Worm (Caenorhabditis elegans) whole organism, L4 larva: ENCODE results near the gene C25F6.1.
A peak's percentile ranks its signal among the peaks of the same experiment; 100 is the strongest.

Experiments used
- D1046.2 ChIP-seq: fragments of 200-800 bp; sonication (Bioruptor generic); IDR thresholded peaks from 2 replicates; pipeline ENCODE4 v1.3.6; 2022; ENCODE audit warnings: missing genetic modification characterization, missing compliant biosample characterization
- F49E8.2 ChIP-seq: sonication (generic microtip); optimal IDR thresholded peaks from 2 replicates; lab custom pipeline; 2016; ENCODE audit warnings: missing compliant biosample characterization, mild to moderate bottlenecking, missing genetic modification characterization, borderline replicate concordance
- R02D3.7 ChIP-seq: fragments of 150-350 bp; sonication (generic microtip); optimal IDR thresholded peaks from 3 replicates; lab custom pipeline; 2014; ENCODE audit warnings: missing biosample characterization, missing genetic modification characterization
- T20F7.1 ChIP-seq: fragments of 200-800 bp; sonication (Bioruptor generic); optimal IDR thresholded peaks from 2 replicates; lab custom pipeline; 2018; ENCODE audit warnings: mild to moderate bottlenecking, missing genetic modification characterization, missing compliant biosample characterization
- ZK546.5 ChIP-seq, 2 experiments: sonication (generic microtip); optimal IDR thresholded peaks; 2 replicates each; lab custom pipeline; 2017; ENCODE audit warnings: missing biosample characterization in 2 of 2, missing genetic modification characterization in 2 of 2
- aly-2 ChIP-seq: sonication (generic microtip); optimal IDR thresholded peaks from 2 replicates; lab custom pipeline; 2018; ENCODE audit warnings: missing biosample characterization, missing genetic modification characterization
- attf-4 ChIP-seq: sonication (generic microtip); optimal IDR thresholded peaks from 3 replicates; lab custom pipeline; 2017; ENCODE audit warnings: missing biosample characterization, missing genetic modification characterization
- ceh-32 ChIP-seq: sonication (generic microtip); optimal IDR thresholded peaks from 2 replicates; lab custom pipeline; 2016; ENCODE audit warnings: mild to moderate bottlenecking, missing genetic modification characterization, missing compliant biosample characterization; ENCODE audit not compliant: poor library complexity
- ceh-44 ChIP-seq: fragments of 200-800 bp; sonication (Bioruptor generic); IDR thresholded peaks from 2 replicates; pipeline ENCODE4 v1.3.6; 2022; ENCODE audit warnings: missing genetic modification reagents, missing genetic modification characterization, missing compliant biosample characterization
- ctbp-1 ChIP-seq: fragments of 200-800 bp; sonication (Bioruptor generic); IDR thresholded peaks from 2 replicates; pipeline ENCODE4 v1.3.6; 2022; ENCODE audit warnings: missing genetic modification reagents, missing genetic modification characterization, missing compliant biosample characterization
- daf-16 ChIP-seq, 3 experiments: sonication (generic microtip); optimal IDR thresholded peaks; 2 replicates each; lab custom pipeline; 2016 to 2017; ENCODE audit warnings: missing genetic modification characterization in 3 of 3, missing genetic modification reagents in 3 of 3, mild to moderate bottlenecking in 2 of 3, missing compliant biosample characterization in 2 of 3, missing biosample characterization in 1 of 3, moderate library complexity in 1 of 3
- daf-8 ChIP-seq: fragments of 200-800 bp; sonication (Bioruptor generic); IDR thresholded peaks from 2 replicates; pipeline ENCODE4 v1.3.6; 2022; ENCODE audit warnings: missing genetic modification characterization, missing compliant biosample characterization
- egl-27 ChIP-seq: sonication (generic microtip); optimal IDR thresholded peaks from 3 replicates; lab custom pipeline; 2017; ENCODE audit warnings: missing biosample characterization, missing genetic modification reagents, missing genetic modification characterization
- egl-43 ChIP-seq: fragments of 200-800 bp; sonication (Bioruptor generic); IDR thresholded peaks from 2 replicates; pipeline ENCODE4 v1.3.6; 2022; ENCODE audit warnings: missing genetic modification reagents, missing genetic modification characterization, missing compliant biosample characterization
- jun-1 ChIP-seq: fragments of 150-350 bp; optimal IDR thresholded peaks from 2 replicates; lab custom pipeline; 2014; ENCODE audit warnings: missing biosample characterization, missing genetic modification reagents, missing genetic modification characterization
- lin-1 ChIP-seq: fragments of 200-800 bp; sonication (Bioruptor generic); IDR thresholded peaks from 2 replicates; pipeline ENCODE4 v1.3.6; 2022; ENCODE audit warnings: missing genetic modification reagents, missing genetic modification characterization, missing compliant biosample characterization
- madf-9 ChIP-seq: fragments of 200-800 bp; sonication (Bioruptor generic); conservative IDR thresholded peaks from 2 replicates; pipeline ENCODE4 v1.3.6; 2022; ENCODE audit warnings: missing genetic modification reagents, missing genetic modification characterization, missing compliant biosample characterization
- mdt-29 ChIP-seq: fragments of 200-800 bp; sonication (Bioruptor generic); IDR thresholded peaks from 2 replicates; pipeline ENCODE4 v1.3.6; 2022; ENCODE audit warnings: missing genetic modification reagents, missing genetic modification characterization, missing compliant biosample characterization
- mxl-2 ChIP-seq: fragments of 200-800 bp; sonication (Bioruptor generic); conservative IDR thresholded peaks from 2 replicates; pipeline ENCODE4 v1.3.6; 2022; ENCODE audit warnings: missing genetic modification reagents, missing genetic modification characterization, missing compliant biosample characterization
- mxl-3 ChIP-seq: fragments of 200-800 bp; sonication (Bioruptor generic); optimal IDR thresholded peaks from 2 replicates; lab custom pipeline; 2018; ENCODE audit warnings: mild to moderate bottlenecking, missing genetic modification characterization, missing compliant biosample characterization
- nhr-237 ChIP-seq: sonication (generic microtip); optimal IDR thresholded peaks from 2 replicates; lab custom pipeline; 2017; ENCODE audit warnings: missing biosample characterization, missing genetic modification characterization
- nhr-6 ChIP-seq: fragments of 150-350 bp; optimal IDR thresholded peaks from 2 replicates; lab custom pipeline; 2014; ENCODE audit warnings: missing biosample characterization, missing genetic modification characterization
- nhr-76 ChIP-seq: fragments of 150-350 bp; optimal IDR thresholded peaks from 2 replicates; lab custom pipeline; 2014; ENCODE audit warnings: missing biosample characterization, missing genetic modification characterization
- set-16 ChIP-seq: fragments of 200-800 bp; sonication (Bioruptor generic); IDR thresholded peaks from 2 replicates; pipeline ENCODE4 v1.3.6; 2022; ENCODE audit warnings: missing genetic modification reagents, missing genetic modification characterization, missing compliant biosample characterization
- spr-1 ChIP-seq: sonication (generic microtip); optimal IDR thresholded peaks from 2 replicates; lab custom pipeline; 2016; ENCODE audit warnings: mild to moderate bottlenecking, missing genetic modification characterization, missing compliant biosample characterization
- tra-1 ChIP-seq: fragments of 200-800 bp; sonication (Bioruptor generic); IDR thresholded peaks from 2 replicates; pipeline ENCODE4 v1.3.6; 2022; ENCODE audit warnings: missing genetic modification reagents, missing genetic modification characterization, missing compliant biosample characterization
- unc-62 ChIP-seq, 3 experiments: fragments of 150-350 bp in 1 of 3; sonication (generic microtip); optimal IDR thresholded peaks in 2 of 3; peaks in 1 of 3; 1 replicate in 1 of 3; 2 replicates in 2 of 3; lab custom pipeline; 2014 to 2017; ENCODE audit warnings: missing biosample characterization in 3 of 3, missing genetic modification characterization in 3 of 3, missing genetic modification reagents in 3 of 3, missing genotype in 1 of 3
- zag-1 ChIP-seq: fragments of 150-350 bp; optimal IDR thresholded peaks from 2 replicates; lab custom pipeline; 2014; ENCODE audit warnings: missing biosample characterization, missing genetic modification characterization

The C25F6.1 gene

ce11 chrX:5485284-5485927 lies 881 bp upstream of the C25F6.1 start (continued):
- no peak for TF ChIP-seq jun-1 (tag; lab: Kevin White, UChicago)
- TF ChIP-seq lin-1, result no peak; the same call in 1 of the 2 replicates

ce11 chrX:5488867-5489266 lies 2.6 kb downstream of the C25F6.1 start:
- TF ChIP-seq tra-1 (GFP tag; lab: Robert Waterston, UW) (no peak), mxl-2 (GFP tag; lab: Robert Waterston, UW) (no peak), zag-1 (tag; lab: Kevin White, UChicago) (no peak), daf-8 (GFP tag; lab: Robert Waterston, UW) (no peak), nhr-237 (tag; lab: Kevin White, UChicago) (no peak), D1046.2 (no peak)

ce11 chrX:5489538-5489937 lies 3.3 kb downstream of the C25F6.1 start, which contains the start of gene F55D1.1:
TSS of gene F55D1.1 (plus strand) at chrX:5489838.
- TF ChIP-seq nhr-76 (tag; lab: Kevin White, UChicago), result no peak
- TF ChIP-seq ctbp-1 (GFP tag; lab: Robert Waterston, UW), result no peak
- no peak for TF ChIP-seq ceh-44 (GFP tag; lab: Robert Waterston, UW)
- no peak for TF ChIP-seq ceh-32 (tag; lab: Kevin White, UChicago)
- TF ChIP-seq spr-1 (tag; lab: Kevin White, UChicago), result no peak
- TF ChIP-seq nhr-6, result no peak
- TF ChIP-seq, all 104 proteins: peak for 0

- TF ChIP-seq egl-43 (GFP tag; lab: Robert Waterston, UW), result 0 out of 2 replicates have a peak, but pooled peaks have one; percentile 24
- TF ChIP-seq unc-62 (GFP tag; optimal IDR thresholded peaks at IDR 0.05 in 1 of 2; lab: Kevin White, UChicago), result peak in 1 of 2 experiments; percentile 94
- TF ChIP-seq unc-62 (tag; optimal IDR thresholded peaks at IDR 0.05; lab: Kevin White, UChicago), result no peak
- no peak for TF ChIP-seq attf-4 (tag; lab: Kevin White, UChicago)
These were observed 6.6 kb downstream of the C25F6.1 start, which contains the start of the genes bus-8A and bus-8B for ce11 chrX:5492820-5493382. TSS of gene bus-8A (plus strand) at chrX:5492915. TSS of gene bus-8B (plus strand) at chrX:5493332.

ce11 chrX:5505148-5505547 lies 18.9 kb downstream of the C25F6.1 start, which contains the start of gene T23F2.2:
TSS of gene T23F2.2 (minus strand) at chrX:5505248.
- TF ChIP-seq F49E8.2 (tag; lab: Kevin White, UChicago) (no peak), daf-16 (GFP tag; optimal IDR thresholded peaks at IDR 0.05; lab: Kevin White, UChicago) (no peak), daf-16 (tag; optimal IDR thresholded peaks at IDR 0.05; lab: Kevin White, UChicago) (no peak), R02D3.7 (no peak), egl-27 (no peak), ZK546.5 (tag; optimal IDR thresholded peaks at IDR 0.05; lab: Kevin White, UChicago) (no peak), madf-9 (GFP tag; lab: Robert Waterston, UW) (no peak), T20F7.1 (GFP tag; lab: Kevin White, UChicago) (no peak), zag-1 (tag; lab: Kevin White, UChicago) (no peak), attf-4 (tag; lab: Kevin White, UChicago) (no peak), set-16 (GFP tag; lab: Robert Waterston, UW) (no peak), mxl-3 (GFP tag; lab: Kevin White, UChicago) (no peak), aly-2 (tag; lab: Kevin White, UChicago) (no peak), daf-8 (GFP tag; lab: Robert Waterston, UW) (no peak), mdt-29 (GFP tag; lab: Robert Waterston, UW) (no peak), lin-1 (no peak)
- TF ChIP-seq, all 104 proteins: peak for 0
